Worm (Caenorhabditis elegans): ENCODE measurements around the gene Y56A3A.2.

DNA sequence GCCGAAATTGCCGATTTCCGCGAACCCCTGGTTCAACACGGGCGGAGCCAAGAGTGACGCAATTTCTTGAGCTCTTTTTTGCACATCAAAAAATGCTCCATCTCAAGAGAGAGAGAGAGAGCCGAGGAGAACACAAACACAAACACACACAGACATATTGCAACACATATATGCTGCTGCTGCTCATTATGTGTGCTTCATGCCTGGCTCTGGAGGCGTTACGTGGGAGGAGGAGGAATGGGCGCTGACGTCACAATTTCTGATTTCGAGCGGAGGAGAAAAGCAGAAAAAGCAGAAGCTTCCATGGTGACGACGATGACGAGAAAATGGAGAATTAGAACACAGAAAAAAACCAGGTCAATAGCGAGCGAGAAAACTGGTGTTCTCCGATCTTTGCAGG is 26.0 kb downstream of the Y56A3A.2 start:
- TF ChIP-seq nfya-1 (tag; optimal IDR thresholded peaks at IDR 0.05) (no peak), ceh-18 (tag; optimal IDR thresholded peaks at IDR 0.05) (no peak), rnt-1 (tag; optimal IDR thresholded peaks at IDR 0.05) (no peak), ama-1 (optimal IDR thresholded peaks at IDR 0.05) (no peak), nhr-232 (tag; optimal IDR thresholded peaks at IDR 0.05) (no peak)

Measured in whole organism, late embryonic.